Fruit fly (Drosophila melanogaster): Measurements from ENCODE around the gene sif.

Gene sif

dm6 chr3L:5654403-5654883 is 3.3 kb upstream of the sif start, which contains the start of gene lin-28:
TSS of gene lin-28 (plus strand) at chr3L:5654681.
- TF ChIP-seq EcR (GFP tag; optimal IDR thresholded peaks at IDR 0.05) (no peak), CG9948 (tag; optimal IDR thresholded peaks at IDR 0.05) (no peak), CG17806 (tag; optimal IDR thresholded peaks at IDR 0.05) (no peak), CG32121 (GFP tag; IDR thresholded peaks at IDR 0.05) (no peak), Ets98B (GFP tag; IDR thresholded peaks at IDR 0.05) (no peak), rn (GFP tag; IDR thresholded peaks at IDR 0.05) (no peak), CG34367 (tag; optimal IDR thresholded peaks at IDR 0.05) (no peak), CG4496 (GFP tag; IDR thresholded peaks at IDR 0.05) (no peak), CG10348 (GFP tag; IDR thresholded peaks at IDR 0.05) (no peak), Pif1A (GFP tag; optimal IDR thresholded peaks at IDR 0.05) (no peak), CG8159 (tag; optimal IDR thresholded peaks at IDR 0.05) (no peak), fd96Ca (GFP tag; IDR thresholded peaks at IDR 0.05) (no peak), CG14655 (GFP tag; optimal IDR thresholded peaks at IDR 0.05) (no peak), CG13204 (GFP tag; optimal IDR thresholded peaks at IDR 0.05) (no peak), Snoo (tag; optimal IDR thresholded peaks at IDR 0.05) (no peak), CG8301 (tag; optimal IDR thresholded peaks at IDR 0.05) (no peak), gl (tag; optimal IDR thresholded peaks at IDR 0.05) (no peak), CG12605 (GFP tag; IDR thresholded peaks at IDR 0.05) (no peak)

- TF ChIP-seq CG34367 (tag; optimal IDR thresholded peaks at IDR 0.05) = no peak
- TF ChIP-seq CG13204 (GFP tag; optimal IDR thresholded peaks at IDR 0.05) = no peak
- no peak for TF ChIP-seq Pif1B (GFP tag; optimal IDR thresholded peaks at IDR 0.05)
- no peak for TF ChIP-seq CG14655 (GFP tag; optimal IDR thresholded peaks at IDR 0.05)
- TF ChIP-seq CG17806 (tag; optimal IDR thresholded peaks at IDR 0.05) = no peak
- no peak for TF ChIP-seq CG9948 (tag; optimal IDR thresholded peaks at IDR 0.05)
- TF ChIP-seq CG8159 (tag; optimal IDR thresholded peaks at IDR 0.05) = no peak
- no peak for TF ChIP-seq EcR (GFP tag; optimal IDR thresholded peaks at IDR 0.05)
- no peak for TF ChIP-seq Snoo (tag; optimal IDR thresholded peaks at IDR 0.05)
- TF ChIP-seq gl (tag; optimal IDR thresholded peaks at IDR 0.05) = no peak
- TF ChIP-seq CG15710 (tag; optimal IDR thresholded peaks at IDR 0.05) = no peak
- no peak for TF ChIP-seq Ets98B (GFP tag; IDR thresholded peaks at IDR 0.05)
- no peak for TF ChIP-seq rn (GFP tag; IDR thresholded peaks at IDR 0.05)
- no peak for TF ChIP-seq CG12605 (GFP tag; IDR thresholded peaks at IDR 0.05)
- no peak for TF ChIP-seq fd96Ca (GFP tag; IDR thresholded peaks at IDR 0.05)
Observed at dm6 chr3L:5654955-5655750, 2.6 kb upstream of the sif start.

dm6 chr3L:5655751-5656276 is 1.9 kb upstream of the sif start:
- TF ChIP-seq fd96Ca (GFP tag; IDR thresholded peaks at IDR 0.05) = no peak
- no peak for TF ChIP-seq Snoo (tag; optimal IDR thresholded peaks at IDR 0.05)
- TF ChIP-seq CG15710 (tag; optimal IDR thresholded peaks at IDR 0.05) = no peak

- no peak for TF ChIP-seq CG10348 (GFP tag; IDR thresholded peaks at IDR 0.05)
Observed at dm6 chr3L:5658368-5658767, 655 bp downstream of the sif start.

dm6 chr3L:5662071-5662470 is 4.4 kb downstream of the sif start, which contains the start of gene Sse:
TSS of gene Sse (minus strand) at chr3L:5662247.
- TF ChIP-seq Ets98B (GFP tag; IDR thresholded peaks at IDR 0.05) = no peak
- no peak for TF ChIP-seq CG4496 (GFP tag; IDR thresholded peaks at IDR 0.05)
- no peak for TF ChIP-seq CG9948 (tag; optimal IDR thresholded peaks at IDR 0.05)
- TF ChIP-seq D1 (tag; optimal IDR thresholded peaks at IDR 0.05) = no peak
- no peak for TF ChIP-seq gl (tag; optimal IDR thresholded peaks at IDR 0.05)
- TF ChIP-seq fd96Ca (GFP tag; IDR thresholded peaks at IDR 0.05) = no peak
- TF ChIP-seq rn (GFP tag; IDR thresholded peaks at IDR 0.05) = no peak
- no peak for TF ChIP-seq CG34367 (tag; optimal IDR thresholded peaks at IDR 0.05)
- TF ChIP-seq Snoo (tag; optimal IDR thresholded peaks at IDR 0.05) = no peak
- TF ChIP-seq Pif1A (GFP tag; optimal IDR thresholded peaks at IDR 0.05) = no peak
- TF ChIP-seq EcR (GFP tag; optimal IDR thresholded peaks at IDR 0.05) = no peak
- no peak for TF ChIP-seq CG10348 (GFP tag; IDR thresholded peaks at IDR 0.05)
- no peak for TF ChIP-seq CG14655 (GFP tag; optimal IDR thresholded peaks at IDR 0.05)
- TF ChIP-seq CG8159 (tag; optimal IDR thresholded peaks at IDR 0.05) = no peak
- no peak for TF ChIP-seq CG12605 (GFP tag; IDR thresholded peaks at IDR 0.05)
- TF ChIP-seq CG32121 (GFP tag; IDR thresholded peaks at IDR 0.05) = no peak
- no peak for TF ChIP-seq CG13204 (GFP tag; optimal IDR thresholded peaks at IDR 0.05)
- no peak for TF ChIP-seq CG15710 (tag; optimal IDR thresholded peaks at IDR 0.05)
- TF ChIP-seq CG17806 (tag; optimal IDR thresholded peaks at IDR 0.05) = no peak
- TF ChIP-seq Pif1B (GFP tag; optimal IDR thresholded peaks at IDR 0.05) = no peak

- TF ChIP-seq gl (tag; optimal IDR thresholded peaks at IDR 0.05) (no peak), CG8159 (tag; optimal IDR thresholded peaks at IDR 0.05) (no peak), CG4496 (GFP tag; IDR thresholded peaks at IDR 0.05) (no peak), CG9948 (tag; optimal IDR thresholded peaks at IDR 0.05) (no peak), CG32121 (GFP tag; IDR thresholded peaks at IDR 0.05) (no peak), CG14655 (GFP tag; optimal IDR thresholded peaks at IDR 0.05) (no peak), CG12605 (GFP tag; IDR thresholded peaks at IDR 0.05) (no peak), CG13204 (GFP tag; optimal IDR thresholded peaks at IDR 0.05) (no peak), Pif1A (GFP tag; optimal IDR thresholded peaks at IDR 0.05) (no peak), CG34367 (tag; optimal IDR thresholded peaks at IDR 0.05) (no peak), CG17806 (tag; optimal IDR thresholded peaks at IDR 0.05) (no peak), fd96Ca (GFP tag; IDR thresholded peaks at IDR 0.05) (no peak)
Observed at dm6 chr3L:5663250-5663649, 5.5 kb downstream of the sif start.

Measured in whole organism, pupa.